Worm (Caenorhabditis elegans) whole organism, L4 larva: ENCODE data around the gene T02G5.3.

ENCODE experiments used
- ama-1 ChIP-seq: fragments of 150-350 bp; optimal IDR thresholded peaks from 2 replicates; lab custom pipeline; 2014; ENCODE audit warnings: inconsistent platforms, mixed read lengths
- skn-1 ChIP-seq: fragments of 150-350 bp; optimal IDR thresholded peaks from 2 replicates; lab custom pipeline; 2014; ENCODE audit warnings: missing biosample characterization, missing genetic modification characterization

DNA sequence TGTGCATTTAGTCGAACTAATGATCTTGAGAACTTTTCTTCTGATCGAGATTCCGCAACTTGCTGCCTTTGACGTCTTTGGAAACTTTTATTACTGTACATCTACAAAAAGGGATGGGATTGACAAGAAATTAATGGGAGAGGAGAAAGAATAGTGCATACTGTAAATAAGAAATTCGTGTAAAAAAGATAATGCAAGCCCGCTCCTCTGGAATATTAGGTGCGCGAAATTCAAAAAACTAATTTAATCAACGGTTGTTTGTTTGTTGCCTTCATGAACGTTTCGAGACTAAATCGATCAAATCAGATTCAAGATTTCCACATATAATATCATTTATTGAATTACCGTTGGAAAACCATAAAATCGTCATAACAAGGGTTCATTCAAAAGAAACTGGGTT is 23.3 kb upstream of the T02G5.3 start, which contains the start of gene him-14:
- no peak for TF ChIP-seq skn-1 (tag; lab: Kevin White, UChicago)
- no peak for TF ChIP-seq ama-1 (lab: Kevin White, UChicago)
